Worm (Caenorhabditis elegans) whole organism, young adult: ENCODE measurements around the gene T10G3.3.
"Not testable (repeated sequence)": the region's sequence is repeated elsewhere in the genome, so short reads cannot be mapped to it uniquely, and the experiment has no call there.

Experiments
- D2030.7 ChIP-seq: fragments of 200-800 bp; sonication (Bioruptor generic); IDR thresholded peaks from 2 replicates; pipeline ENCODE4 v1.3.6; 2022; ENCODE audit warnings: missing genetic modification reagents, missing genetic modification characterization, missing compliant biosample characterization
- F49E8.2 ChIP-seq: sonication (generic microtip); optimal IDR thresholded peaks from 3 replicates; lab custom pipeline; 2017; ENCODE audit warnings: missing genetic modification characterization, mild to moderate bottlenecking, missing compliant biosample characterization, antibody characterized with exemption, moderate library complexity; ENCODE audit not compliant: insufficient read depth
- F57A8.1 ChIP-seq: fragments of 200-800 bp; sonication (Bioruptor generic); optimal IDR thresholded peaks from 2 replicates; lab custom pipeline; 2018; ENCODE audit warnings: mild to moderate bottlenecking, missing genetic modification characterization, moderate library complexity, missing compliant biosample characterization
- Y67H2A.10 ChIP-seq: fragments of 200-800 bp; sonication (Bioruptor generic); conservative IDR thresholded peaks from 2 replicates; pipeline ENCODE4 v1.3.6; 2022; ENCODE audit warnings: missing genetic modification reagents, missing genetic modification characterization, missing compliant biosample characterization
- aptf-3 ChIP-seq: fragments of 200-800 bp; sonication (Bioruptor generic); IDR thresholded peaks from 2 replicates; pipeline ENCODE4 v1.3.6; 2022; ENCODE audit warnings: missing genetic modification characterization, missing compliant biosample characterization
- atf-7 ChIP-seq: sonication (generic microtip); optimal IDR thresholded peaks from 2 replicates; lab custom pipeline; 2017; ENCODE audit warnings: mild to moderate bottlenecking, missing genetic modification characterization, missing compliant biosample characterization
- ccch-3 ChIP-seq: fragments of 200-800 bp; sonication (Bioruptor generic); optimal IDR thresholded peaks from 2 replicates; lab custom pipeline; 2018; ENCODE audit warnings: mild to moderate bottlenecking, missing genetic modification characterization, missing compliant biosample characterization
- dox-1 ChIP-seq: fragments of 200-800 bp; sonication (Bioruptor generic); IDR thresholded peaks from 2 replicates; pipeline ENCODE4 v1.3.6; 2022; ENCODE audit warnings: missing genetic modification reagents, missing genetic modification characterization, missing compliant biosample characterization
- egrh-3 ChIP-seq: fragments of 200-800 bp; sonication (Bioruptor generic); IDR thresholded peaks from 2 replicates; pipeline ENCODE4 v1.3.6; 2022; ENCODE audit warnings: missing genetic modification reagents, missing genetic modification characterization, missing compliant biosample characterization
- ekl-4 ChIP-seq: fragments of 200-800 bp; sonication (Bioruptor generic); IDR thresholded peaks from 2 replicates; pipeline ENCODE4 v1.3.6; 2022; ENCODE audit warnings: missing genetic modification reagents, missing genetic modification characterization, missing compliant biosample characterization
- fkh-3 ChIP-seq: sonication (generic microtip); optimal IDR thresholded peaks from 2 replicates; lab custom pipeline; 2016; ENCODE audit warnings: mild to moderate bottlenecking, missing genetic modification characterization, missing compliant biosample characterization
- hrde-1 ChIP-seq: sonication (generic microtip); optimal IDR thresholded peaks from 2 replicates; lab custom pipeline; 2016; ENCODE audit warnings: missing genetic modification characterization, mild to moderate bottlenecking, missing compliant biosample characterization, moderate library complexity, missing genotype, missing genetic modification reagents, borderline replicate concordance
- hsf-1 ChIP-seq: fragments of 200-800 bp; sonication (Bioruptor generic); IDR thresholded peaks from 2 replicates; pipeline ENCODE4 v1.3.6; 2022; ENCODE audit warnings: missing genetic modification reagents, missing genetic modification characterization, missing compliant biosample characterization
- lin-26 ChIP-seq: fragments of 200-800 bp; sonication (Bioruptor generic); IDR thresholded peaks from 2 replicates; pipeline ENCODE4 v1.3.6; 2022; ENCODE audit warnings: missing genetic modification reagents, missing genetic modification characterization, missing compliant biosample characterization
- lin-54 ChIP-seq: fragments of 200-800 bp; sonication (Bioruptor generic); optimal IDR thresholded peaks from 2 replicates; lab custom pipeline; 2018; ENCODE audit warnings: mild to moderate bottlenecking, missing genetic modification characterization, missing compliant biosample characterization
- madf-10 ChIP-seq: sonication (generic microtip); optimal IDR thresholded peaks from 2 replicates; lab custom pipeline; 2016; ENCODE audit warnings: mild to moderate bottlenecking, missing genetic modification characterization, missing compliant biosample characterization
- madf-6 ChIP-seq: fragments of 200-800 bp; sonication (Bioruptor generic); IDR thresholded peaks from 2 replicates; pipeline ENCODE4 v1.3.6; 2022; ENCODE audit warnings: missing genetic modification reagents, missing genetic modification characterization, missing compliant biosample characterization
- mcd-1 ChIP-seq: fragments of 200-800 bp; sonication (Bioruptor generic); IDR thresholded peaks from 2 replicates; pipeline ENCODE4 v1.3.6; 2022; ENCODE audit warnings: missing genetic modification reagents, missing genetic modification characterization, missing compliant biosample characterization
- mxl-1 ChIP-seq: sonication (generic microtip); optimal IDR thresholded peaks from 2 replicates; lab custom pipeline; 2016; ENCODE audit warnings: missing genetic modification characterization, missing compliant biosample characterization
- pha-4 ChIP-seq: fragments of 150-350 bp; sonication (generic microtip); optimal IDR thresholded peaks from 2 replicates; lab custom pipeline; 2014; ENCODE audit warnings: missing biosample characterization, missing genetic modification reagents, missing genetic modification characterization
- repo-1 ChIP-seq: sonication (generic microtip); optimal IDR thresholded peaks from 2 replicates; lab custom pipeline; 2017; ENCODE audit warnings: mild to moderate bottlenecking, missing genetic modification characterization, missing compliant biosample characterization
- snpc-3.4 ChIP-seq: sonication (generic microtip); optimal IDR thresholded peaks from 2 replicates; lab custom pipeline; 2017; ENCODE audit warnings: missing genetic modification characterization, mild to moderate bottlenecking, missing compliant biosample characterization, antibody characterized with exemption, moderate library complexity, missing genotype, missing genetic modification reagents
- snpc-4 ChIP-seq, 5 experiments: fragments of 150-350 bp in 1 of 5; sonication (generic microtip) in 4 of 5; optimal IDR thresholded peaks; 2 replicates each; lab custom pipeline; 2014 to 2018; ENCODE audit warnings: missing genetic modification characterization in 5 of 5, missing biosample characterization in 3 of 5, antibody characterized with exemption in 2 of 5, mild to moderate bottlenecking in 2 of 5, missing compliant biosample characterization in 2 of 5, missing genotype in 2 of 5, moderate library complexity in 2 of 5, missing genetic modification reagents in 1 of 5
- unc-130 ChIP-seq: sonication (generic microtip); optimal IDR thresholded peaks from 2 replicates; lab custom pipeline; 2016; ENCODE audit warnings: missing genetic modification reagents, missing genetic modification characterization, missing compliant biosample characterization
- ztf-25 ChIP-seq: fragments of 200-800 bp; sonication (Bioruptor generic); IDR thresholded peaks from 2 replicates; pipeline ENCODE4 v1.3.6; 2022; ENCODE audit warnings: missing genetic modification reagents, missing genetic modification characterization, missing compliant biosample characterization
- ztf-26 ChIP-seq: sonication (generic microtip); optimal IDR thresholded peaks from 2 replicates; lab custom pipeline; 2017; ENCODE audit warnings: missing genetic modification characterization, missing compliant biosample characterization

Gene T10G3.3

DNA sequence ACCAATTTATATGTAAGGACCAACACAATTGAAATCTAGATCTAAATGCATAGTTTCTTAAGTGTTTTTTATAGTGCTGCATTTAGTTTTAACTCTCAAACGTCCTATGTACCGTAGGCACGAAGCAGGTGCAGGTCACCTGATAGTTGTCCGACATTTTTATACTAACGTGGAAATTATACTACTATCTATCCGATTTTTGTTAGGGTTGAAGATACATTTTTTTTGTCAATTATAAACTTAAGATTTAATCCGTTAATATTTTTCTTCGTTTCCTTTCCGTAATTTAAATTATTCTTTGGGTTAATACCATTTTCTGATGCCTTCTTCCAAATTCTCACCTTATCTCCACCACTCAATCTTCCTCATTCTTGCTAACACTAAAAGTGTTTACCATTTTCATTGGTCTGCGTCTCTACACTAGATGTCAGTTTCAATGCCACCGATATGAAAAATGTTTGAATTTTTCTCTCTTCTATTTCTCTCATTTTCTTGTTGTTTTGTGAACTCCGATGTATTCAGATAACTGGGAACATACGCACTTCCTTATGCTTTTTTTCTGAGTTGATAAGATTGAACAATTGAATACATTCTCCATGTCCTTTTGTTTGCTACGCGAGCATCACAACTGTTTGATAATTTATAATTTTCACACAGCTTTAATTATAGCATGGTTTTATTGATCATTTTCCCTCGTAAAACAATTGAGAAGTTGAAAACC, 44.6 kb downstream of the T10G3.3 start, which contains the start of gene Y2H9A.4:
Gene Y2H9A.4, plus strand, starts transcription at position 671 of the 721 bp plus-strand sequence.
- TF ChIP-seq ccch-3 (GFP tag; lab: Kevin White, UChicago) = no peak
- TF ChIP-seq snpc-3.4 (tag; lab: Kevin White, UChicago) = no peak
- TF ChIP-seq mcd-1 = no peak
- TF ChIP-seq lin-26 = no peak
- TF ChIP-seq fkh-3 (tag; lab: Kevin White, UChicago) = no peak
- TF ChIP-seq hrde-1 (tag; lab: Kevin White, UChicago) = no peak
- no peak for TF ChIP-seq atf-7 (tag; lab: Kevin White, UChicago)

DNA sequence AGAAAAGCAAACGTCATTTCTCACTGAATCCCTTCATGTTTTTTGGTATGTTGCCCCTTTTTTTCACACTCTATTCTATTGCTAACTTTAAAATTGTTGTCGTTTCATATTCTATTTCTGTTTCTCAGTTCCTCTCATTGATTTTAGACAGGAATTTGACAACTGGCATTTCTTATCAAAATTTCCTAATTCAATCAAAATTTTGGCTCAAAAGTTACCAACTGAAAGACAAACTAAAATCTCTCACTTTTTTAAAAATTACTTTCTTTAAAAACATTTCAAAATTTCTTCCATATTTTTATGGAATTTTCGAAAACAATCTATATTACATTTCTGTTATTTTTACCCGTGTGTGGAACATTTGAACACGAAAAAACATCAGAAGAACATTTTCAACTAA, 46.5 kb downstream of the T10G3.3 start, which contains the start of gene Y2H9A.6:
Gene Y2H9A.6, plus strand, starts transcription at position 301 of the 400 bp plus-strand sequence.
- TF ChIP-seq pha-4 (tag; lab: Kevin White, UChicago); atf-7 (tag; lab: Kevin White, UChicago); snpc-4 (GFP tag; optimal IDR thresholded peaks at IDR 0.05; lab: Kevin White, UChicago); snpc-4 (tag; optimal IDR thresholded peaks at IDR 0.05; lab: Kevin White, UChicago): not testable (repeated sequence)

DNA sequence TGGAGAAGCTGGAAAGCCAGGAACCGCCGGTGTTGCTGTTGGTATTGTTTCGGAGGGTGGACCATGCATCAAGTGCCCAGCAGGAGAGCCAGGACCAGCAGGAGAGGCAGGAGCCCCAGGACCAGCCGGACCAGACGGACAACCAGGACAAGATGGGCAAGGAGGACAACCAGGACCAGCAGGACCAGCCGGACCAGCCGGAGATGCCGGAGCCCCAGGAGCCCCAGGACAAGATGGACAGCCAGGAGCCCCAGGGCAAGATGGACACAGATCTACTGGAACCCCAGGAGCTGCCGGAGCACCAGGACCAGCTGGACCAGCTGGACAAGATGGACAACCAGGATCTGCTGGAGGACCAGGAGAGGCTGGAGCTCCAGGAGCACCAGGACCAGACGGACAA, 47.2 kb downstream of the T10G3.3 start:
- TF ChIP-seq Y67H2A.10 (GFP tag; lab: Robert Waterston, UW) = no peak
- TF ChIP-seq ztf-25 = 0 out of 2 replicates have a peak, but pooled peaks have one; percentile 41
- peak; percentile 94 for TF ChIP-seq egrh-3 (GFP tag; lab: Robert Waterston, UW)
- TF ChIP-seq ztf-26 (tag; lab: Kevin White, UChicago) = no peak

DNA sequence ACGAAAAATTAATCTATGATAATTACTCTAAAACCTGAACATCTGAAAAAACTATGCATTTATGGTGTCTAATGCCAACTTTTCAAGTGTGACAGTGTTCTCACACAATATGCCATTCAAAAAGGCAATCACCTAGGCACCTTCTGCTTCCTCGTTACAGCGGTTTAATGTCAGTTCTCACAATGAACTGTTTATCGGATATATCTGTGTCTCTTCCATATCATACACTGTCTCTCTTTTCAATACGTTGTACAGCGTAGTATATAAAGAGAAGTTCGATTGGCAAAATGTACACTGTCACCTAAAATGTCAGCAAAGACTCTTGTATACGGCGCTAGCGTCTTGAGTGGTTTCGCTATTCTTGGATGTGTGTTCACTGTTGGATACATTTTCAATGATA, 48.3 kb downstream of the T10G3.3 start, which contains the start of gene col-162:
Gene col-162, plus strand, starts transcription at position 301 of the 400 bp plus-strand sequence.
- TF ChIP-seq F49E8.2 (no peak), madf-6 (GFP tag; lab: Robert Waterston, UW) (no peak), madf-10 (no peak), hsf-1 (GFP tag; lab: Robert Waterston, UW) (no peak), unc-130 (no peak), aptf-3 (no peak), snpc-4 (GFP tag; optimal IDR thresholded peaks at IDR 0.05; lab: Kevin White, UChicago) (no peak), snpc-4 (tag; optimal IDR thresholded peaks at IDR 0.05; lab: Kevin White, UChicago) (no peak), F57A8.1 (GFP tag; lab: Kevin White, UChicago) (no peak), atf-7 (tag; lab: Kevin White, UChicago) (no peak), repo-1 (tag; lab: Kevin White, UChicago) (no peak), mxl-1 (tag; lab: Kevin White, UChicago) (no peak), lin-54 (no peak)
- TF ChIP-seq, all 124 proteins: peak for 0

DNA sequence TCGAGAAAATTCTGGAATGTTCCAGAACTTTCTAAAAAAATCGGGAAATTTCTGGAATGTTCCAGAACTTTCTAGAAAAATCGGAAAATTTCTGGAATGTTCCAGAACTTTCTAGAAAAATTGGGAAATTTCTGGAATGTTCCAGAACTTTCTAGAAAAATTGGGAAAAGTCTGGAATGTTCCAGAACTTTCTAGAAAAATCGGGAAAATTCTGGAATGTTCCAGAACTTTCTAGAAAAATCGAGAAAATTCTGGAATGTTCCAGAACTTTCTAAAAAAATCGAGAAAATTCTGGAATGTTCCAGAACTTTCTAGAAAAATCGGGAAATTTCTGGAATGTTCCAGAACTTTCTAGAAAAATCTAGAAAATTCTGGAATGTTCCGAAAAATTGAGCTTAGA, 49.7 kb downstream of the T10G3.3 start:
- peak; percentile 67 for TF ChIP-seq egrh-3 (GFP tag; lab: Robert Waterston, UW)
- TF ChIP-seq ekl-4 (GFP tag; lab: Robert Waterston, UW) = peak; percentile 61
- TF ChIP-seq hsf-1 (GFP tag; lab: Robert Waterston, UW) = peak; percentile 97
- peak; percentile 37; the same call in 1 of the 2 replicates for TF ChIP-seq D2030.7 (GFP tag; lab: Robert Waterston, UW)
- TF ChIP-seq dox-1 (GFP tag; lab: Robert Waterston, UW) = peak; percentile 91
- TF ChIP-seq, all 124 proteins: peak for 5; not testable (repeated sequence) for 119
